Fruit fly (Drosophila melanogaster): ENCODE data around the gene tut.
A peak's percentile ranks its signal among the peaks of the same experiment; 100 is the strongest.

Gene tut

DNA sequence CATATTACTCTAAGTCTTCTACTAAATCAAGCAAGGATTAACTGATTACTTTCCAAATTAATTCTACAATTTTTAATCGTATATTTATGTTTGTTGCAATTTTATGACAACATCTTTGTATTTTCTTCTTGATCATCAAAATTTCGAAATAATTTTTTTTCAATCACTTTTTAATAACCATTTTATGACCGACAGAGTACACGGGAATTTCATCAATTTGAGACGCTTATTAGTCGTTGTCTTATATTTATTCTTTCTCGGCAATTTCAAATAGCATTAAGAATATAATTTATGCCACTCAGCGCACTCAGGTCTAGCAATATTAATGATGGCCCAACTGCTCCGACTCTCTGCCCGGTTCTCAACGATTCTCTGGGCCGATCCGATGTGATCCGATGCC lies 4.4 kb upstream of the tut start, which contains the start of gene CG8012 (continued):
- TF ChIP-seq Hr78 (GFP tag; optimal IDR thresholded peaks at IDR 0.05) (no peak), Rfx (GFP tag; IDR thresholded peaks at IDR 0.05) (no peak)

DNA sequence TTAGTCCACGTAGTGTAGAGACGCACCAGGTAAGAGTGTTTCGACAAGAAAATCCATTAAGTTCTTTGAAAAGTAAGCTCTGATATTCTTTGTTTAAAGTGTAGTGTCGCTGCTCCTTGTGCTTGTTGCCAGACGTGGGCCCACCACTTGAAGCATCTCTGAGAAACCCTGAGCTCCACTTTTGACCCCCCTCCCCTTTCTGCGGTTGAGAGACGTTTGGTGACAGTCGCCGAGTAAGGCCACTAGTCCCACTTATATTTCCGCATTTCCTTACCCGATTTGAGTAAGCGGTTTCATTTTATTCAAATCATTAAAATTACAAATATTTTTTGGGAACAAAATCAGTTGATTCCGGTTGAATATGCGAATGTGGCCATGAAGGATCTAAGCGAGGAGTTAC lies 1.0 kb upstream of the tut start, which contains the start of gene CG8006:
TSS of gene CG8006 (plus strand) at position 301 of the 400 bp plus-strand sequence.
- TF ChIP-seq Ets65A (GFP tag) (peak; percentile 90), Xrp1 (GFP tag; IDR thresholded peaks at IDR 0.05) (no peak)

DNA sequence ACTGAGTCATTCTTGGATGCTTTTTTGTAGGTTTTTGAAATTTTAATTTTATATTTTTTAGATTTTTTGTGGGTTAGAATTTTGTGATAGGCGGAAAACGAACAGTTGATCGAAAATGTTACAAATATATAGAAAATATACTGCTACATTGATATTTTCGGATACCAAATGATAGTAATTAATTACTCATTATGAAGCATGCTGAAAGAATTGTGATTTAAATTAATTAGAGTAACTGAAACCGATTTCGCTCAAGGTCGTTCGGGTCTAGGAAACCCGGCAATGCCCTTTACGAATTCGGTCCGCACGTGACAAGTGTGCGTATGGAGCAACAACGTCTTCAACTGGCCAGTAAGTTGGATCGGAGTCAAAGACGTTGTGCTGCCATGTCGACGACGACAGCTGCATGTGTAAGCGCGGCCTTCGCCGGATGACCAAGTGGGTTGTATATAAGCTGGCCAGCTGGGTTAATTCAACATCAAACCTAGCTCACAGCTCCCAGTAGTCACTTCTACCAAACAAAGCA lies 8.2 kb downstream of the tut start, which contains the start of the genes CG7366 and CG13679:
TSS of gene CG7366 (minus strand) at position 101 of the 526 bp plus-strand sequence.
TSS of gene CG13679 (plus strand) at position 476 of the 526 bp plus-strand sequence.
- no peak for TF ChIP-seq Camta (GFP tag; optimal IDR thresholded peaks at IDR 0.05)
- TF ChIP-seq odd (GFP tag; optimal IDR thresholded peaks at IDR 0.05) = no peak
- TF ChIP-seq CG6654 (GFP tag; optimal IDR thresholded peaks at IDR 0.05) = no peak
- no peak for TF ChIP-seq CG34376 (GFP tag; optimal IDR thresholded peaks at IDR 0.05)
- TF ChIP-seq al (GFP tag; IDR thresholded peaks at IDR 0.05) = no peak
- no peak for TF ChIP-seq jing (GFP tag; optimal IDR thresholded peaks at IDR 0.05)
- no peak for TF ChIP-seq br (optimal IDR thresholded peaks at IDR 0.05)
- TF ChIP-seq Antp (GFP tag; optimal IDR thresholded peaks at IDR 0.05) = no peak
- no peak for TF ChIP-seq Hsf (GFP tag; optimal IDR thresholded peaks at IDR 0.05)
- no peak for TF ChIP-seq CG6272 (GFP tag; IDR thresholded peaks at IDR 0.05)
- no peak for TF ChIP-seq sima (GFP tag; optimal IDR thresholded peaks at IDR 0.05)
- no peak for TF ChIP-seq GATAe (GFP tag; conservative IDR thresholded peaks at IDR 0.05)
- no peak for TF ChIP-seq nmo (GFP tag; optimal IDR thresholded peaks at IDR 0.05)
- TF ChIP-seq pfk (GFP tag; optimal IDR thresholded peaks at IDR 0.05) = no peak
- TF ChIP-seq fd96Cb (tag; optimal IDR thresholded peaks at IDR 0.05) = no peak
- TF ChIP-seq ro (GFP tag; IDR thresholded peaks at IDR 0.05) = no peak
- no peak for TF ChIP-seq hkb (optimal IDR thresholded peaks at IDR 0.05)
- no peak for TF ChIP-seq hkb (GFP tag; IDR thresholded peaks at IDR 0.05)
- TF ChIP-seq p53 (GFP tag; optimal IDR thresholded peaks at IDR 0.05) = no peak

DNA sequence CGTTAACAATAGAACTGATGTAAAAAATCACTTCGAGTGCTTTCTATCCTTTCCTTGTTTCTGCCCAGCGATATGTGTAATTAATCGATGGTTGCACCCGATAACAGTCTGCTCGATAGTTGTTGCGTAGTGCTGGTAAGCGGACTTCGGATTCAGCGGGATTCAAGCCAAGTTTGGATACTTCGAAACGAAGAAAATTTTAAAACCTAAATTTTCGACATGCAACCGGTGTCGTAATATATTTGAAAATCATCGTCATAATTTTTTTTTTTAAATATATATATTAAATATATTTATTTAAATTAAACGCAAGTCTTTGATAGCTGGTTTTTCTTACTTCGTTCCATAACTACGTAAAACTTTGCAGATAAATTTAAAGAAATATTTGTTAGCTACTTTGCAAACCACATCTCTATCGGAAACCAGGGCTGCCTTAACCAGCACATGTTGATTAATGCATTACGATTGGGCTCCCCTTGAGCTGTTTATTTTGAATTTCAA lies 12.7 kb downstream of the tut start, which contains the start of the genes UbcE2M and Dhps:
TSS of gene UbcE2M (minus strand) at position 209 of the 501 bp plus-strand sequence.
TSS of gene Dhps (plus strand) at position 429 of the 501 bp plus-strand sequence.
- no peak for TF ChIP-seq CG2889 (GFP tag; IDR thresholded peaks at IDR 0.05)
- TF ChIP-seq CG12071 (GFP tag; optimal IDR thresholded peaks at IDR 0.05) = no peak
- TF ChIP-seq CG17568 (GFP tag; optimal IDR thresholded peaks at IDR 0.05) = no peak
- no peak for TF ChIP-seq CG7745 (tag; optimal IDR thresholded peaks at IDR 0.05)
- peak; percentile 70 for TF ChIP-seq CG12155 (GFP tag; optimal IDR thresholded peaks at IDR 0.05)
- peak; percentile 6; the same call in 1 of the 2 replicates for TF ChIP-seq chm (GFP tag; IDR thresholded peaks at IDR 0.05)
- peak; percentile 82 for TF ChIP-seq CG2120 (GFP tag; optimal IDR thresholded peaks at IDR 0.05)
- peak; percentile 72 for TF ChIP-seq CG12299 (tag; optimal IDR thresholded peaks at IDR 0.05)
- TF ChIP-seq E2f1 (GFP tag; IDR thresholded peaks at IDR 0.05) = no peak; the same call in none of the 2 replicates
- peak; percentile 59; the same call in 2 of the 3 replicates for TF ChIP-seq Mrtf (GFP tag; IDR thresholded peaks at IDR 0.05)
- TF ChIP-seq inv (GFP tag; IDR thresholded peaks at IDR 0.05; ENCODE audit: partially characterized antibody) = peak; percentile 70
- TF ChIP-seq nom (GFP tag; optimal IDR thresholded peaks at IDR 0.05) = peak; percentile 27
- no peak for TF ChIP-seq CG15073 (GFP tag; optimal IDR thresholded peaks at IDR 0.05)
- TF ChIP-seq H2.0 (GFP tag; IDR thresholded peaks at IDR 0.05) = peak; percentile 54
- TF ChIP-seq otp (GFP tag; IDR thresholded peaks at IDR 0.05) = no peak
- TF ChIP-seq cwo (GFP tag; optimal IDR thresholded peaks at IDR 0.05) = peak; percentile 57
- TF ChIP-seq CG15514 (GFP tag; optimal IDR thresholded peaks at IDR 0.05) = peak; percentile 75
- no peak for TF ChIP-seq CG5180 (GFP tag; optimal IDR thresholded peaks at IDR 0.05)
- TF ChIP-seq Dbx (GFP tag; IDR thresholded peaks at IDR 0.05) = peak; percentile 85
- TF ChIP-seq Sin3A (optimal IDR thresholded peaks at IDR 0.05) = peak; percentile 41
- TF ChIP-seq br (optimal IDR thresholded peaks at IDR 0.05) = no peak
- peak; percentile 82 for TF ChIP-seq Hr3 (GFP tag; optimal IDR thresholded peaks at IDR 0.05)
- peak; percentile 14 for TF ChIP-seq CG18476 (GFP tag; optimal IDR thresholded peaks at IDR 0.05)
- no peak for TF ChIP-seq MESR4 (GFP tag; optimal IDR thresholded peaks at IDR 0.05)
- TF ChIP-seq CG30431 (GFP tag; optimal IDR thresholded peaks at IDR 0.05) = peak; percentile 61

All from whole organism, embryonic.